Worm (Caenorhabditis elegans): ENCODE results near the gene F52E1.14.

Gene F52E1.14

DNA sequence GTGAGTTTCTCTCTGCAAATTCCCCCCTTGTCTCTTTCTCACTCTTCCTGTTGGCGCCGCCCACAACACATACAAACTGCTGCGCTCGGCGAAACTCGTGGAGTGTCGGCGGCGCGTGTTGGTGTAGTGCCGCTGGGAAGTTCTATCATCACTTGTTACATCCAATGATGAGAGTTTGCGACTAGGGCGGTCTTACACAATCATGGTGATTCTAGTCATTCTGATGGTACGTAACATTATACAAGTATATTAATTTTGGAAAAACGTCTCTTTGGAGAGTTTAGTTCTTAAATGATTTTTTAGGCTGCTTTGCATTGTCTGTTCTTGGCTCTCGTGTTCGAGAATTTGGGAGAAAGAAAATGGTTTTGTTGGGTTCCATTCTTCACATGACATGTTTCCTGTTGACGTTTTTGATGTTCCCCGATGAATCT, 34.7 kb upstream of the F52E1.14 start (continued):
- TF ChIP-seq nhr-20 (tag; optimal IDR thresholded peaks at IDR 0.05) (peak; percentile 95), swsn-7 (tag; optimal IDR thresholded peaks at IDR 0.05) (peak; percentile 93), pax-3 (tag; optimal IDR thresholded peaks at IDR 0.05) (peak; percentile 74), ceh-8 (GFP tag; optimal IDR thresholded peaks at IDR 0.05) (peak; percentile 66), snpc-4 (tag; optimal IDR thresholded peaks at IDR 0.05) (peak; percentile 99), xbp-1 (tag; optimal IDR thresholded peaks at IDR 0.05) (peak; percentile 89), rnt-1 (tag; optimal IDR thresholded peaks at IDR 0.05) (peak; percentile 97), F16B12.6 (tag; optimal IDR thresholded peaks at IDR 0.05) (peak; percentile 37), C16A3.4 (tag; optimal IDR thresholded peaks at IDR 0.05) (peak; percentile 39), zip-4 (GFP tag; optimal IDR thresholded peaks at IDR 0.05) (peak; percentile 69), ceh-63 (GFP tag; optimal IDR thresholded peaks at IDR 0.05) (no peak), isw-1 (GFP tag; IDR thresholded peaks at IDR 0.05) (peak; percentile 42), ceh-82 (tag; optimal IDR thresholded peaks at IDR 0.05) (peak; percentile 85 to 86 (median 85)), fkh-10 (GFP tag; optimal IDR thresholded peaks at IDR 0.05) (peak; percentile 25), irx-1 (tag; optimal IDR thresholded peaks at IDR 0.05) (peak; percentile 80), efl-1 (optimal IDR thresholded peaks at IDR 0.05) (peak; percentile 66 to 77), efl-1 (GFP tag; optimal IDR thresholded peaks at IDR 0.05 in 1 of 2) (peak; percentile 53 to 96), ztf-4 (tag; optimal IDR thresholded peaks at IDR 0.05) (peak; percentile 77), unc-130 (tag; optimal IDR thresholded peaks at IDR 0.05) (peak; percentile 22), tlp-1 (tag; optimal IDR thresholded peaks at IDR 0.05) (no peak), lin-35 (GFP tag; optimal IDR thresholded peaks at IDR 0.05) (peak; percentile 56 to 79), ama-1 (optimal IDR thresholded peaks at IDR 0.05) (peak; percentile 96), nhr-47 (tag; optimal IDR thresholded peaks at IDR 0.05) (peak; percentile 95), unc-98 (GFP tag; IDR thresholded peaks at IDR 0.05) (no peak), Y116A8C.19 (tag; optimal IDR thresholded peaks at IDR 0.05; ENCODE audit: borderline replicate concordance) (no peak), pqm-1 (tag; optimal IDR thresholded peaks at IDR 0.05) (no peak), mep-1 (tag; optimal IDR thresholded peaks at IDR 0.05) (peak; percentile 81), elt-2 (tag; optimal IDR thresholded peaks at IDR 0.05) (peak; percentile 89), grh-1 (GFP tag; IDR thresholded peaks at IDR 0.05) (peak; percentile 84), unc-86 (tag; optimal IDR thresholded peaks at IDR 0.05) (peak; percentile 68), lin-14 (GFP tag; optimal IDR thresholded peaks at IDR 0.05) (peak; percentile 92), dpl-1 (GFP tag; optimal IDR thresholded peaks at IDR 0.05) (peak; percentile 37 to 64 (median 56)), hpl-2 (GFP tag; optimal IDR thresholded peaks at IDR 0.05) (peak; percentile 63), ceh-88 (GFP tag; IDR thresholded peaks at IDR 0.05) (0 out of 2 replicates have a peak, but pooled peaks have one; percentile 28), fkh-8 (tag; optimal IDR thresholded peaks at IDR 0.05) (peak; percentile 38), vab-15 (tag; optimal IDR thresholded peaks at IDR 0.05) (no peak), efl-3 (GFP tag; optimal IDR thresholded peaks at IDR 0.05) (peak; percentile 68), elt-3 (tag; optimal IDR thresholded peaks at IDR 0.05) (peak; percentile 16 to 80 (median 29)), C04F5.9 (tag; optimal IDR thresholded peaks at IDR 0.05) (peak; percentile 45), unc-62 (GFP tag; optimal IDR thresholded peaks at IDR 0.05) (no peak), sup-37 (GFP tag; optimal IDR thresholded peaks at IDR 0.05) (peak; percentile 73), nhr-84 (tag; optimal IDR thresholded peaks at IDR 0.05) (no peak), lsy-2 (tag; optimal IDR thresholded peaks at IDR 0.05) (peak; percentile 59 to 84), nhr-237 (tag; optimal IDR thresholded peaks at IDR 0.05) (peak; percentile 8), nhr-76 (tag; optimal IDR thresholded peaks at IDR 0.05) (no peak), egl-27 (tag; optimal IDR thresholded peaks at IDR 0.05) (no peak), nhr-90 (tag; optimal IDR thresholded peaks at IDR 0.05; ENCODE audit: poor library complexity) (peak; percentile 96), mab-9 (GFP tag; IDR thresholded peaks at IDR 0.05) (peak; percentile 74), nhr-19 (GFP tag; conservative IDR thresholded peaks at IDR 0.05) (peak; percentile 95), ceh-90 (tag; optimal IDR thresholded peaks at IDR 0.05) (no peak), nhr-77 (tag; optimal IDR thresholded peaks at IDR 0.05) (peak; percentile 72), skn-1 (tag; optimal IDR thresholded peaks at IDR 0.05) (peak; percentile 71), tbx-2 (tag; optimal IDR thresholded peaks at IDR 0.05) (peak; percentile 85)
